Worm (Caenorhabditis elegans) whole organism, L4 larva: ENCODE results near the gene F54D5.15.

Experiments used
- daf-16 ChIP-seq, 3 experiments: sonication (generic microtip); optimal IDR thresholded peaks; 2 replicates each; lab custom pipeline; 2016 to 2017; ENCODE audit warnings: missing genetic modification characterization in 3 of 3, missing genetic modification reagents in 3 of 3, mild to moderate bottlenecking in 2 of 3, missing compliant biosample characterization in 2 of 3, missing biosample characterization in 1 of 3, moderate library complexity in 1 of 3
- snpc-4 ChIP-seq: fragments of 150-350 bp; optimal IDR thresholded peaks from 2 replicates; lab custom pipeline; 2014; ENCODE audit warnings: missing biosample characterization, missing genetic modification characterization

DNA sequence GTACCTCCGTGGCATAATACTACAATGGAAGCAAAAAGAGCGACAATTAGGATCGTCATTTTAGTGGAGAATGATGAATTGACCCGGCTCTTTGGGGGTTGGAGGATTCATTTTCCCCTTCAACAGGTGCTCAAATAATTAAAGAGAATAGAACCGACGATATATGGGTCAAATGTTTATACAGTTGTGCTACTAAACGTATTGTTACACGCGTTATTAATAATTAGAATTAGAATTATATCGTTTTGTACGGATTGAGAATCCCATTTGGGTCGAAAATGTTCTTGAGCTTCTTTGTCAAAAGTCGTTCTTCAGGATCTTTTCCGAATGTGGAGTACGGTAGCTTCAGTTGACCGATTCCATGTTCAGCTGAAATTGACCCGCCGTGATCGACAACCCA, 25.3 kb downstream of the F54D5.15 start, which contains the start of gene Y62F5A.9:
- TF ChIP-seq snpc-4 (tag; lab: Kevin White, UChicago) (no peak), daf-16 (GFP tag; optimal IDR thresholded peaks at IDR 0.05; lab: Kevin White, UChicago) (no peak), daf-16 (tag; optimal IDR thresholded peaks at IDR 0.05; lab: Kevin White, UChicago) (peak; percentile 32)
